Worm (Caenorhabditis elegans) whole organism, L4 larva: Measurements from ENCODE around the gene nck-1.

Experiments used
- F10B5.3 ChIP-seq: sonication (generic microtip); optimal IDR thresholded peaks from 2 replicates; lab custom pipeline; 2016; ENCODE audit warnings: mild to moderate bottlenecking, missing genetic modification characterization, missing compliant biosample characterization
- F26F4.8 ChIP-seq: fragments of 200-800 bp; sonication (Bioruptor generic); conservative IDR thresholded peaks from 2 replicates; pipeline ENCODE4 v1.3.6; 2022; ENCODE audit warnings: missing genetic modification characterization, missing compliant biosample characterization
- F37D6.2 ChIP-seq: sonication (generic microtip); optimal IDR thresholded peaks from 2 replicates; lab custom pipeline; 2016; ENCODE audit warnings: mild to moderate bottlenecking, missing genetic modification characterization, missing compliant biosample characterization
- F49E8.2 ChIP-seq: sonication (generic microtip); optimal IDR thresholded peaks from 2 replicates; lab custom pipeline; 2016; ENCODE audit warnings: missing compliant biosample characterization, mild to moderate bottlenecking, missing genetic modification characterization, borderline replicate concordance
- R02D3.7 ChIP-seq: fragments of 150-350 bp; sonication (generic microtip); optimal IDR thresholded peaks from 3 replicates; lab custom pipeline; 2014; ENCODE audit warnings: missing biosample characterization, missing genetic modification characterization
- T20F7.1 ChIP-seq: fragments of 200-800 bp; sonication (Bioruptor generic); optimal IDR thresholded peaks from 2 replicates; lab custom pipeline; 2018; ENCODE audit warnings: mild to moderate bottlenecking, missing genetic modification characterization, missing compliant biosample characterization
- Y105C5A.15 ChIP-seq: fragments of 200-800 bp; sonication (Bioruptor generic); IDR thresholded peaks from 2 replicates; pipeline ENCODE4 v1.3.6; 2022; ENCODE audit warnings: missing genetic modification characterization, missing compliant biosample characterization
- Y48G9A.11 ChIP-seq: fragments of 200-800 bp; sonication (Bioruptor generic); IDR thresholded peaks from 2 replicates; pipeline ENCODE4 v1.3.6; 2022; ENCODE audit warnings: missing genetic modification reagents, missing genetic modification characterization, missing compliant biosample characterization
- Y75B8A.6 ChIP-seq: fragments of 200-800 bp; sonication (Bioruptor generic); IDR thresholded peaks from 2 replicates; pipeline ENCODE4 v1.3.6; 2022; ENCODE audit warnings: missing genetic modification reagents, missing genetic modification characterization, missing compliant biosample characterization
- ZK337.2 ChIP-seq: fragments of 200-800 bp; sonication (Bioruptor generic); IDR thresholded peaks from 2 replicates; pipeline ENCODE4 v1.3.6; 2022; ENCODE audit warnings: missing genetic modification reagents, missing genetic modification characterization, missing compliant biosample characterization
- aha-1 ChIP-seq: fragments of 150-350 bp; peaks from one replicate; lab custom pipeline; 2014; ENCODE audit warnings: missing biosample characterization, missing genetic modification characterization
- ama-1 ChIP-seq: fragments of 150-350 bp; optimal IDR thresholded peaks from 2 replicates; lab custom pipeline; 2014; ENCODE audit warnings: inconsistent platforms, mixed read lengths
- arid-1 ChIP-seq: fragments of 200-800 bp; sonication (Bioruptor generic); conservative IDR thresholded peaks from 2 replicates; pipeline ENCODE4 v1.3.6; 2022; ENCODE audit warnings: missing genetic modification reagents, missing genetic modification characterization, missing compliant biosample characterization
- ceh-32 ChIP-seq: sonication (generic microtip); optimal IDR thresholded peaks from 2 replicates; lab custom pipeline; 2016; ENCODE audit warnings: mild to moderate bottlenecking, missing genetic modification characterization, missing compliant biosample characterization; ENCODE audit not compliant: poor library complexity
- ceh-44 ChIP-seq: fragments of 200-800 bp; sonication (Bioruptor generic); IDR thresholded peaks from 2 replicates; pipeline ENCODE4 v1.3.6; 2022; ENCODE audit warnings: missing genetic modification reagents, missing genetic modification characterization, missing compliant biosample characterization
- ceh-62 ChIP-seq: sonication (generic microtip); optimal IDR thresholded peaks from 2 replicates; lab custom pipeline; 2017; ENCODE audit warnings: missing biosample characterization, missing genetic modification characterization
- cey-2 ChIP-seq: sonication (generic microtip); optimal IDR thresholded peaks from 3 replicates; lab custom pipeline; 2017; ENCODE audit warnings: missing genetic modification characterization, mild to moderate bottlenecking, missing compliant biosample characterization, antibody characterized with exemption, borderline replicate concordance; ENCODE audit not compliant: insufficient read depth
- ctbp-1 ChIP-seq: fragments of 200-800 bp; sonication (Bioruptor generic); IDR thresholded peaks from 2 replicates; pipeline ENCODE4 v1.3.6; 2022; ENCODE audit warnings: missing genetic modification reagents, missing genetic modification characterization, missing compliant biosample characterization
- daf-16 ChIP-seq, 3 experiments: sonication (generic microtip); optimal IDR thresholded peaks; 2 replicates each; lab custom pipeline; 2016 to 2017; ENCODE audit warnings: missing genetic modification characterization in 3 of 3, missing genetic modification reagents in 3 of 3, mild to moderate bottlenecking in 2 of 3, missing compliant biosample characterization in 2 of 3, missing biosample characterization in 1 of 3, moderate library complexity in 1 of 3
- daf-8 ChIP-seq: fragments of 200-800 bp; sonication (Bioruptor generic); IDR thresholded peaks from 2 replicates; pipeline ENCODE4 v1.3.6; 2022; ENCODE audit warnings: missing genetic modification characterization, missing compliant biosample characterization
- dmd-9 ChIP-seq: fragments of 200-800 bp; sonication (Bioruptor generic); IDR thresholded peaks from 2 replicates; pipeline ENCODE4 v1.3.6; 2022; ENCODE audit warnings: missing genetic modification reagents, missing genetic modification characterization, missing compliant biosample characterization
- duxl-1 ChIP-seq: sonication (generic microtip); optimal IDR thresholded peaks from 2 replicates; lab custom pipeline; 2016; ENCODE audit warnings: mild to moderate bottlenecking, missing genetic modification characterization, moderate library complexity, missing compliant biosample characterization; ENCODE audit not compliant: poor library complexity
- dve-1 ChIP-seq: sonication (generic microtip); optimal IDR thresholded peaks from 2 replicates; lab custom pipeline; 2017; ENCODE audit warnings: antibody characterized with exemption, mild to moderate bottlenecking, missing genetic modification characterization, missing compliant biosample characterization; ENCODE audit not compliant: insufficient read depth
- egl-43 ChIP-seq: fragments of 200-800 bp; sonication (Bioruptor generic); IDR thresholded peaks from 2 replicates; pipeline ENCODE4 v1.3.6; 2022; ENCODE audit warnings: missing genetic modification reagents, missing genetic modification characterization, missing compliant biosample characterization
- gei-8 ChIP-seq: fragments of 200-800 bp; sonication (Bioruptor generic); optimal IDR thresholded peaks from 2 replicates; lab custom pipeline; 2018; ENCODE audit warnings: mild to moderate bottlenecking, missing genetic modification characterization, missing compliant biosample characterization
- hlh-11 ChIP-seq: fragments of 200-800 bp; sonication (Bioruptor generic); optimal IDR thresholded peaks from 2 replicates; lab custom pipeline; 2018; ENCODE audit warnings: mild to moderate bottlenecking, missing genetic modification characterization, missing compliant biosample characterization
- hmg-1.1 ChIP-seq: fragments of 200-800 bp; sonication (Bioruptor generic); IDR thresholded peaks from 2 replicates; pipeline ENCODE4 v1.3.6; 2022; ENCODE audit warnings: missing genetic modification reagents, missing genetic modification characterization, missing compliant biosample characterization
- jun-1 ChIP-seq: fragments of 150-350 bp; optimal IDR thresholded peaks from 2 replicates; lab custom pipeline; 2014; ENCODE audit warnings: missing biosample characterization, missing genetic modification reagents, missing genetic modification characterization
- lin-29 ChIP-seq: fragments of 200-800 bp; sonication (Bioruptor generic); IDR thresholded peaks from 2 replicates; pipeline ENCODE4 v1.3.6; 2022; ENCODE audit warnings: missing genetic modification reagents, missing genetic modification characterization, missing compliant biosample characterization
- lin-38 ChIP-seq: fragments of 200-800 bp; sonication (Bioruptor generic); IDR thresholded peaks from 2 replicates; pipeline ENCODE4 v1.3.6; 2022; ENCODE audit warnings: missing genetic modification reagents, missing genetic modification characterization, missing compliant biosample characterization
- lin-39 ChIP-seq: fragments of 150-350 bp; optimal IDR thresholded peaks from 2 replicates; lab custom pipeline; 2014; ENCODE audit warnings: missing biosample characterization, missing genetic modification reagents, missing genetic modification characterization
- madf-9 ChIP-seq: fragments of 200-800 bp; sonication (Bioruptor generic); conservative IDR thresholded peaks from 2 replicates; pipeline ENCODE4 v1.3.6; 2022; ENCODE audit warnings: missing genetic modification reagents, missing genetic modification characterization, missing compliant biosample characterization
- mep-1 ChIP-seq: fragments of 150-350 bp; sonication (generic microtip); optimal IDR thresholded peaks from 3 replicates; lab custom pipeline; 2014; ENCODE audit warnings: missing biosample characterization, missing genetic modification characterization
- nhr-237 ChIP-seq: sonication (generic microtip); optimal IDR thresholded peaks from 2 replicates; lab custom pipeline; 2017; ENCODE audit warnings: missing biosample characterization, missing genetic modification characterization
- nhr-25 ChIP-seq: sonication (generic microtip); optimal IDR thresholded peaks from 2 replicates; lab custom pipeline; 2017; ENCODE audit warnings: missing genetic modification characterization, mild to moderate bottlenecking, missing compliant biosample characterization, antibody characterized with exemption, moderate library complexity, borderline replicate concordance; ENCODE audit not compliant: insufficient read depth
- nhr-76 ChIP-seq: fragments of 150-350 bp; optimal IDR thresholded peaks from 2 replicates; lab custom pipeline; 2014; ENCODE audit warnings: missing biosample characterization, missing genetic modification characterization
- php-3 ChIP-seq: fragments of 200-800 bp; sonication (Bioruptor generic); IDR thresholded peaks from 2 replicates; pipeline ENCODE4 v1.3.6; 2022; ENCODE audit warnings: missing genetic modification reagents, missing genetic modification characterization, missing compliant biosample characterization
- pqm-1 ChIP-seq: sonication (generic microtip); optimal IDR thresholded peaks from 2 replicates; lab custom pipeline; 2017; ENCODE audit warnings: missing biosample characterization, missing genetic modification characterization
- sdz-12 ChIP-seq: fragments of 200-800 bp; sonication (Bioruptor generic); optimal IDR thresholded peaks from 2 replicates; lab custom pipeline; 2018; ENCODE audit warnings: mild to moderate bottlenecking, missing genetic modification characterization, missing compliant biosample characterization
- set-16 ChIP-seq: fragments of 200-800 bp; sonication (Bioruptor generic); IDR thresholded peaks from 2 replicates; pipeline ENCODE4 v1.3.6; 2022; ENCODE audit warnings: missing genetic modification reagents, missing genetic modification characterization, missing compliant biosample characterization
- skn-1 ChIP-seq: fragments of 150-350 bp; optimal IDR thresholded peaks from 2 replicates; lab custom pipeline; 2014; ENCODE audit warnings: missing biosample characterization, missing genetic modification characterization
- snpc-1.2 ChIP-seq: fragments of 200-800 bp; sonication (Bioruptor generic); IDR thresholded peaks from 2 replicates; pipeline ENCODE4 v1.3.6; 2022; ENCODE audit warnings: missing genetic modification reagents, missing genetic modification characterization, missing compliant biosample characterization
- spr-1 ChIP-seq: sonication (generic microtip); optimal IDR thresholded peaks from 2 replicates; lab custom pipeline; 2016; ENCODE audit warnings: mild to moderate bottlenecking, missing genetic modification characterization, missing compliant biosample characterization
- tra-1 ChIP-seq: fragments of 200-800 bp; sonication (Bioruptor generic); IDR thresholded peaks from 2 replicates; pipeline ENCODE4 v1.3.6; 2022; ENCODE audit warnings: missing genetic modification reagents, missing genetic modification characterization, missing compliant biosample characterization
- unc-130 ChIP-seq: sonication (generic microtip); optimal IDR thresholded peaks from 2 replicates; lab custom pipeline; 2016; ENCODE audit warnings: missing genetic modification reagents, missing genetic modification characterization, missing compliant biosample characterization
- vab-7 ChIP-seq: fragments of 200-800 bp; sonication (Bioruptor generic); IDR thresholded peaks from 2 replicates; pipeline ENCODE4 v1.3.6; 2022; ENCODE audit warnings: missing genetic modification reagents, missing genetic modification characterization, missing compliant biosample characterization
- zag-1 ChIP-seq: fragments of 150-350 bp; optimal IDR thresholded peaks from 2 replicates; lab custom pipeline; 2014; ENCODE audit warnings: missing biosample characterization, missing genetic modification characterization
- zfp-3 ChIP-seq: fragments of 200-800 bp; sonication (Bioruptor generic); conservative IDR thresholded peaks from 2 replicates; pipeline ENCODE4 v1.3.6; 2022; ENCODE audit warnings: missing genetic modification reagents, missing genetic modification characterization, missing compliant biosample characterization
- ztf-7 ChIP-seq: fragments of 150-350 bp; optimal IDR thresholded peaks from 2 replicates; lab custom pipeline; 2014; ENCODE audit warnings: missing biosample characterization, missing genetic modification characterization

nck-1 gene

DNA sequence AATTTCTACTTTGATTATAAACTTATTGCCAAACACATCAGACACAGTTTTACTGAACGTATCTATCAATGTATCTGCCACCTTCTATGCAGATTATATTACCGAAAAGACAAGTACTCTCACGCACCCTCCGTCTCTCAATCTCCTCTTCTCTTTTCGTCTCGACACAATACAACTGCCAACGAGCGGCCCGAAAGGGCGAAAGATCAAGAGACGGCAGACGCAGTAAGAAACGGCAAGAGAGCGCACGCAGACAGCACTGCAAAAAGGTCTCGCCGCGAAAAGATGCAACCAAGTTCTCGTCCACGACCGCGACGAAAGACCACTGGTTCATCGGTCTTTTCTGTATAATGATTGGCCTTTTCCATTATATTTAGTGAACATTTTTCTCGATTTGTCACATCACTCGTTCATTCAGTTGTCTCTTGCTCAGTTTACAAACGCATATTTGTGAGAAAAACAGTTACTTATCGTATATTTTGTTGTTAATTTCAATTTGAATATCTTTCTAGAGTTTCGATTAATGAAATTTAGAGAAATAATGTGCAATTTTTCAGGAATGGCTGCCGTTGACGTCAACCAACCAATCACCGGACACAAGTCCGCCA, 37.4 kb upstream of the nck-1 start, which contains the start of gene vha-12 (continued):
- TF ChIP-seq Y75B8A.6 (0 out of 2 replicates have a peak, but pooled peaks have one; percentile 27), unc-130 (GFP tag; lab: Kevin White, UChicago) (no peak), F49E8.2 (no peak), dmd-9 (GFP tag; lab: Robert Waterston, UW) (peak; percentile 55; the same call in 1 of the 2 replicates), ama-1 (lab: Kevin White, UChicago) (peak; percentile 70), daf-8 (GFP tag; lab: Robert Waterston, UW) (no peak), mep-1 (peak; percentile 96), cey-2 (tag; lab: Kevin White, UChicago) (no peak), daf-16 (GFP tag; optimal IDR thresholded peaks at IDR 0.05; lab: Kevin White, UChicago) (peak in 1 of 2 experiments; percentile 23), daf-16 (tag; optimal IDR thresholded peaks at IDR 0.05; lab: Kevin White, UChicago) (peak; percentile 87), madf-9 (0 out of 2 replicates have a peak, but pooled peaks have one; percentile 36), jun-1 (peak; percentile 80), duxl-1 (no peak), T20F7.1 (GFP tag; lab: Kevin White, UChicago) (peak; percentile 78), tra-1 (GFP tag; lab: Robert Waterston, UW) (peak; percentile 57; the same call in 1 of the 2 replicates), snpc-1.2 (GFP tag; lab: Robert Waterston, UW) (no peak), hlh-11 (tag; lab: Kevin White, UChicago) (peak; percentile 96), hmg-1.1 (GFP tag; lab: Robert Waterston, UW) (peak; percentile 95), pqm-1 (tag; lab: Kevin White, UChicago) (peak; percentile 65), ztf-7 (tag; lab: Kevin White, UChicago) (peak; percentile 35), Y105C5A.15 (GFP tag; lab: Robert Waterston, UW) (no peak), nhr-25 (tag; lab: Kevin White, UChicago) (peak; percentile 67), spr-1 (peak; percentile 70), ceh-62 (tag; lab: Kevin White, UChicago) (no peak), ZK337.2 (GFP tag; lab: Robert Waterston, UW) (no peak), R02D3.7 (tag; lab: Kevin White, UChicago) (no peak), F26F4.8 (GFP tag; lab: Robert Waterston, UW) (no peak), php-3 (peak; percentile 73), gei-8 (GFP tag; lab: Kevin White, UChicago) (no peak), arid-1 (peak; percentile 55; the same call in 1 of the 2 replicates), set-16 (GFP tag; lab: Robert Waterston, UW) (peak; percentile 77), zfp-3 (GFP tag; lab: Robert Waterston, UW) (peak; percentile 74; the same call in 1 of the 2 replicates), egl-43 (GFP tag; lab: Robert Waterston, UW) (peak; percentile 87), nhr-76 (no peak), aha-1 (tag; lab: Kevin White, UChicago) (peak; percentile 99), Y48G9A.11 (no peak), ceh-44 (GFP tag; lab: Robert Waterston, UW) (no peak), F37D6.2 (tag; lab: Kevin White, UChicago) (peak; percentile 61), sdz-12 (GFP tag; lab: Kevin White, UChicago) (no peak), zag-1 (tag; lab: Kevin White, UChicago) (no peak), lin-38 (GFP tag; lab: Robert Waterston, UW) (no peak), skn-1 (no peak), nhr-237 (tag; lab: Kevin White, UChicago) (no peak), ceh-32 (tag; lab: Kevin White, UChicago) (no peak), lin-39 (tag; lab: Kevin White, UChicago) (peak; percentile 16), lin-29 (GFP tag; lab: Robert Waterston, UW) (0 out of 2 replicates have a peak, but pooled peaks have one; percentile 10), ctbp-1 (GFP tag; lab: Robert Waterston, UW) (peak; percentile 65), dve-1 (tag; lab: Kevin White, UChicago) (peak; percentile 95), vab-7 (peak; percentile 20; the same call in 1 of the 2 replicates), F10B5.3 (no peak)
